Fruit fly (Drosophila melanogaster) whole organism, embryonic: ENCODE measurements around the gene CG11267.

Source experiments
- Blimp-1 ChIP-seq: fragments of 200-800 bp; sonication (Bioruptor generic); optimal IDR thresholded peaks from 3 replicates; lab custom pipeline; 2018; ENCODE audit warnings: missing biosample characterization, missing genetic modification characterization, mild to moderate bottlenecking, moderate library complexity, missing genetic modification reagents
- CG11247 ChIP-seq: fragments of 200-800 bp; sonication (Bioruptor generic); IDR thresholded peaks from 2 replicates; pipeline ENCODE4 v1.3.6; 2022; ENCODE audit warnings: missing biosample characterization, missing genetic modification characterization
- CG12155 ChIP-seq: fragments of 200-800 bp; sonication (Bioruptor generic); optimal IDR thresholded peaks from 3 replicates; lab custom pipeline; 2016; ENCODE audit warnings: missing biosample characterization, missing genetic modification characterization
- CG12219 ChIP-seq: fragments of 200-800 bp; sonication (Bioruptor generic); optimal IDR thresholded peaks from 3 replicates; lab custom pipeline; 2018; ENCODE audit warnings: missing biosample characterization, mild to moderate bottlenecking, missing genetic modification characterization
- CG14014 ChIP-seq: fragments of 200-800 bp; sonication (Bioruptor generic); IDR thresholded peaks from 2 replicates; pipeline ENCODE4 v1.3.6; 2022; ENCODE audit warnings: missing biosample characterization, missing genetic modification characterization
- CG14441 ChIP-seq: fragments of 200-800 bp; sonication (Bioruptor generic); IDR thresholded peaks from 2 replicates; pipeline ENCODE4 v1.3.6; 2022; ENCODE audit warnings: missing biosample characterization, missing genetic modification characterization
- CG15073 ChIP-seq: fragments of 200-800 bp; sonication (Bioruptor generic); optimal IDR thresholded peaks from 2 replicates; lab custom pipeline; 2016; ENCODE audit warnings: missing biosample characterization, missing genetic modification characterization
- CG15601 ChIP-seq: fragments of 200-800 bp; sonication (Bioruptor generic); optimal IDR thresholded peaks from 3 replicates; lab custom pipeline; 2019; ENCODE audit warnings: missing biosample characterization, mild to moderate bottlenecking, missing genetic modification characterization, moderate library complexity
- CG1603 ChIP-seq: fragments of 200-800 bp; sonication (Bioruptor generic); optimal IDR thresholded peaks from 2 replicates; lab custom pipeline; 2019; ENCODE audit warnings: missing biosample characterization, mild to moderate bottlenecking, missing genetic modification characterization, moderate library complexity
- CG18619 ChIP-seq: fragments of 200-800 bp; sonication (Bioruptor generic); optimal IDR thresholded peaks from 3 replicates; lab custom pipeline; 2017; ENCODE audit warnings: missing biosample characterization, mild to moderate bottlenecking, missing genetic modification characterization
- CG2678 ChIP-seq: fragments of 200-800 bp; sonication (Bioruptor generic); optimal IDR thresholded peaks from 3 replicates; lab custom pipeline; 2019; ENCODE audit warnings: missing biosample characterization, mild to moderate bottlenecking, missing genetic modification characterization, moderate library complexity
- CG2712 ChIP-seq: fragments of 200-800 bp; optimal IDR thresholded peaks from 3 replicates; lab custom pipeline; 2019; ENCODE audit warnings: missing biosample characterization, mild to moderate bottlenecking, missing genetic modification characterization, moderate library complexity
- CG32532 ChIP-seq: fragments of 200-800 bp; sonication (Bioruptor generic); IDR thresholded peaks from 2 replicates; pipeline ENCODE4 v1.3.6; 2022; ENCODE audit warnings: missing biosample characterization, missing genetic modification characterization
- CG32772 ChIP-seq: fragments of 200-800 bp; sonication (Bioruptor generic); IDR thresholded peaks from 2 replicates; pipeline ENCODE4 v1.3.6; 2022; ENCODE audit warnings: missing biosample characterization, missing genetic modification characterization
- CG34376 ChIP-seq: fragments of 200-800 bp; sonication (Bioruptor generic); optimal IDR thresholded peaks from 2 replicates; lab custom pipeline; 2018; ENCODE audit warnings: missing biosample characterization, mild to moderate bottlenecking, missing genetic modification characterization
- CG4360 ChIP-seq: fragments of 200-800 bp; sonication (Bioruptor generic); IDR thresholded peaks from 2 replicates; pipeline ENCODE4 v1.3.6; 2022; ENCODE audit warnings: missing biosample characterization, missing genetic modification characterization
- CG4854 ChIP-seq: fragments of 200-800 bp; sonication (Bioruptor generic); optimal IDR thresholded peaks from 2 replicates; lab custom pipeline; 2016; ENCODE audit warnings: missing biosample characterization, missing genetic modification characterization, inconsistent platforms
- CG8924 ChIP-seq: fragments of 200-800 bp; optimal IDR thresholded peaks from 3 replicates; lab custom pipeline; 2019; ENCODE audit warnings: missing biosample characterization, mild to moderate bottlenecking, missing genetic modification characterization, moderate library complexity
- CG9215 ChIP-seq: fragments of 200-800 bp; sonication (Bioruptor generic); IDR thresholded peaks from 2 replicates; pipeline ENCODE4 v1.3.6; 2022; ENCODE audit warnings: missing biosample characterization, missing genetic modification characterization
- CrebB ChIP-seq: fragments of 200-800 bp; sonication (Bioruptor generic); optimal IDR thresholded peaks from 3 replicates; lab custom pipeline; 2018; ENCODE audit warnings: missing biosample characterization, mild to moderate bottlenecking, missing genetic modification characterization
- E2f2 ChIP-seq: fragments of 200-800 bp; sonication (Bioruptor generic); IDR thresholded peaks from 2 replicates; pipeline ENCODE4 v1.3.6; 2022; ENCODE audit warnings: missing biosample characterization, missing genetic modification characterization
- Fer1 ChIP-seq: fragments of 200-800 bp; sonication (Bioruptor generic); optimal IDR thresholded peaks from 2 replicates; lab custom pipeline; 2017; ENCODE audit warnings: missing biosample characterization, mild to moderate bottlenecking, missing genetic modification characterization
- Gug ChIP-seq: fragments of 200-800 bp; sonication (Bioruptor generic); IDR thresholded peaks from 4 replicates; pipeline ENCODE4 v1.3.6; 2022; ENCODE audit warnings: missing biosample characterization, missing genetic modification characterization
- Myb ChIP-seq: fragments of 200-800 bp; sonication (Bioruptor generic); optimal IDR thresholded peaks from 2 replicates; lab custom pipeline; 2016; ENCODE audit warnings: missing biosample characterization, missing genetic modification characterization
- Nf-YA ChIP-seq: fragments of 200-800 bp; sonication (Bioruptor generic); IDR thresholded peaks from 2 replicates; pipeline ENCODE4 v1.3.6; 2022; ENCODE audit warnings: missing biosample characterization, missing genetic modification characterization
- Pdp1 ChIP-seq, 2 experiments: fragments of 200-800 bp; sonication (Bioruptor generic); optimal IDR thresholded peaks; 3 replicates each; lab custom pipeline; 2016; ENCODE audit warnings: missing biosample characterization in 2 of 2, missing genetic modification characterization in 2 of 2, mild to moderate bottlenecking in 1 of 2, moderate library complexity in 1 of 2
- Ptx1 ChIP-seq: fragments of 200-800 bp; sonication (Bioruptor generic); IDR thresholded peaks from 2 replicates; pipeline ENCODE4 v1.3.6; 2022; ENCODE audit warnings: missing biosample characterization, missing genetic modification characterization
- Sox100B ChIP-seq: fragments of 200-800 bp; sonication (Bioruptor generic); optimal IDR thresholded peaks from 3 replicates; lab custom pipeline; 2018; ENCODE audit warnings: missing biosample characterization, mild to moderate bottlenecking, missing genetic modification characterization
- Trl ChIP-seq, 3 experiments: fragments of >200 bp in 2 of 3; fragments of 200-800 bp in 1 of 3; sonication (Bioruptor generic) in 1 of 3; optimal IDR thresholded peaks; 2 replicates in 1 of 3; 3 replicates in 2 of 3; lab custom pipeline; 2016 to 2017; ENCODE audit warnings: missing biosample characterization in 1 of 3, missing genetic modification characterization in 1 of 3
- Vsx1 ChIP-seq: fragments of 200-800 bp; sonication (Bioruptor generic); optimal IDR thresholded peaks from 2 replicates; lab custom pipeline; 2017; ENCODE audit warnings: missing biosample characterization, mild to moderate bottlenecking, missing genetic modification characterization, missing genetic modification reagents
- bcd ChIP-seq: fragments of 200-800 bp; sonication (Bioruptor generic); optimal IDR thresholded peaks from 2 replicates; lab custom pipeline; 2017; ENCODE audit warnings: missing biosample characterization, mild to moderate bottlenecking, missing genetic modification characterization
- bsh ChIP-seq, 2 experiments: fragments of 200-800 bp; sonication (Bioruptor generic); optimal IDR thresholded peaks; 2 replicates each; lab custom pipeline; 2017 to 2018; ENCODE audit warnings: mild to moderate bottlenecking in 2 of 2, missing biosample characterization in 2 of 2, missing genetic modification characterization in 2 of 2, moderate library complexity in 1 of 2
- dpn ChIP-seq, 2 experiments: fragments of 200-800 bp; sonication (Bioruptor generic); optimal IDR thresholded peaks; 3 replicates each; lab custom pipeline; 2016; ENCODE audit warnings: missing biosample characterization in 2 of 2, missing genetic modification characterization in 2 of 2
- eve ChIP-seq, 2 experiments: fragments of >200 bp; optimal IDR thresholded peaks; 2 replicates each; lab custom pipeline; 2017; ENCODE audit warnings: missing biosample characterization in 2 of 2, missing genetic modification characterization in 2 of 2
- gcm2 ChIP-seq: fragments of 200-800 bp; sonication (Bioruptor generic); optimal IDR thresholded peaks from 2 replicates; lab custom pipeline; 2016; ENCODE audit warnings: missing biosample characterization, missing genetic modification characterization
- ham ChIP-seq: fragments of 200-800 bp; sonication (Bioruptor generic); IDR thresholded peaks from 2 replicates; pipeline ENCODE4 v1.3.6; 2022; ENCODE audit warnings: missing biosample characterization, missing genetic modification characterization
- hkb ChIP-seq, 2 experiments: fragments of 200-800 bp in 1 of 2; fragments of >200 bp in 1 of 2; sonication (Bioruptor generic) in 1 of 2; IDR thresholded peaks in 1 of 2; optimal IDR thresholded peaks in 1 of 2; 2 replicates each; pipeline versions ENCODE4 v1.3.6 to Lab custom; 2017 to 2022; ENCODE audit warnings: missing biosample characterization in 1 of 2, missing genetic modification characterization in 1 of 2
- kah ChIP-seq: fragments of 200-800 bp; sonication (Bioruptor generic); optimal IDR thresholded peaks from 2 replicates; lab custom pipeline; 2018; ENCODE audit warnings: missing biosample characterization, mild to moderate bottlenecking, missing genetic modification characterization
- lbe ChIP-seq: fragments of 200-800 bp; sonication (Bioruptor generic); optimal IDR thresholded peaks from 2 replicates; lab custom pipeline; 2016; ENCODE audit warnings: missing biosample characterization, mild to moderate bottlenecking, missing genetic modification characterization
- maf-S ChIP-seq: fragments of 200-800 bp; sonication (Bioruptor generic); optimal IDR thresholded peaks from 2 replicates; lab custom pipeline; 2016; ENCODE audit warnings: missing biosample characterization, missing genetic modification characterization
- mirr ChIP-seq: fragments of 200-800 bp; sonication (Bioruptor generic); optimal IDR thresholded peaks from 3 replicates; lab custom pipeline; 2018; ENCODE audit warnings: missing biosample characterization, mild to moderate bottlenecking, missing genetic modification characterization
- onecut ChIP-seq: fragments of 200-800 bp; sonication (Bioruptor generic); IDR thresholded peaks from 2 replicates; pipeline ENCODE4 v1.3.6; 2022; ENCODE audit warnings: missing biosample characterization, missing genetic modification characterization
- phol ChIP-seq: fragments of 200-800 bp; sonication (Bioruptor generic); optimal IDR thresholded peaks from 3 replicates; lab custom pipeline; 2018; ENCODE audit warnings: missing biosample characterization, mild to moderate bottlenecking, missing genetic modification characterization, moderate library complexity
- prd ChIP-seq, 3 experiments: fragments of >200 bp in 2 of 3; fragments of 200-800 bp in 1 of 3; sonication (Bioruptor generic) in 1 of 3; optimal IDR thresholded peaks in 2 of 3; IDR thresholded peaks in 1 of 3; 2 replicates in 2 of 3; 3 replicates in 1 of 3; pipeline versions ENCODE4 v1.3.6 to Lab custom; 2017 to 2022; ENCODE audit warnings: missing biosample characterization in 1 of 3, missing genetic modification characterization in 1 of 3
- ranshi ChIP-seq: fragments of 200-800 bp; sonication (Bioruptor generic); IDR thresholded peaks from 2 replicates; pipeline ENCODE4 v1.3.6; 2022; ENCODE audit warnings: missing biosample characterization, missing genetic modification characterization
- schlank ChIP-seq: fragments of 200-800 bp; sonication (Bioruptor generic); optimal IDR thresholded peaks from 2 replicates; lab custom pipeline; 2018; ENCODE audit warnings: missing biosample characterization, mild to moderate bottlenecking, missing genetic modification characterization
- slp2 ChIP-seq: fragments of 200-800 bp; sonication (Bioruptor generic); optimal IDR thresholded peaks from 2 replicates; lab custom pipeline; 2016; ENCODE audit warnings: missing biosample characterization, missing genetic modification characterization
- z ChIP-seq: fragments of 200-800 bp; sonication (Bioruptor generic); IDR thresholded peaks from 3 replicates; pipeline ENCODE4 v1.3.6; 2022; ENCODE audit warnings: missing biosample characterization, missing genetic modification characterization
- zfh2 ChIP-seq: fragments of 200-800 bp; sonication (Bioruptor generic); optimal IDR thresholded peaks from 2 replicates; lab custom pipeline; 2016; ENCODE audit warnings: missing biosample characterization, missing genetic modification characterization

The CG11267 gene

DNA sequence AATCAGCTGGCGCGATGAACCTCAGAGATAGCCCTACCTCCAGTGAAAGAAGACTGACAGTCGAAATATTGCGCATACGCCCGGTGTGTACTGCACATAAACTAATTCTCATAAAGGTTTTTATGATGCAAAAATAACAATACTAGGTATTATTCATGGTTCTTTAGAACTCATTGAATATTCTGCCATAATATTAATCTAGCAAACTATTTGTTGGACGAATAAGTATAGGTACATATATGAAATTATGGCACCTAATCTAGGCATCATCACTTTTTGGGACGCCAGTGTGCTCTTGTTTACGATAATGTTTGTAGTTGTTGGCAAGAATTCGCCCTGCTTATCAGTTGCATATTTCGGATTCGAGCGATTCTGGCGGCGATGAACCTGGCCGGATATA is 5.9 kb downstream of the CG11267 start (continued):
- TF ChIP-seq Pdp1 (GFP tag; optimal IDR thresholded peaks at IDR 0.05; lab: Kevin White, UChicago) (no peak), CG32772 (GFP tag; lab: Robert Waterston, UW) (no peak), CG12219 (peak; percentile 2), CG9215 (no peak), Myb (GFP tag; lab: Kevin White, UChicago) (peak; percentile 18), CG8924 (tag; lab: Kevin White, UChicago) (no peak), CrebB (no peak), onecut (GFP tag; lab: Robert Waterston, UW) (0 out of 2 replicates have a peak, but pooled peaks have one; percentile 22), gcm2 (GFP tag; lab: Kevin White, UChicago) (peak; percentile 37), CG34376 (GFP tag; lab: Kevin White, UChicago) (peak; percentile 42), Ptx1 (GFP tag; lab: Robert Waterston, UW) (peak; percentile 62), kah (GFP tag; lab: Kevin White, UChicago) (no peak), Trl (optimal IDR thresholded peaks at IDR 0.05; lab: Kevin White, UChicago) (no peak), Trl (GFP tag; optimal IDR thresholded peaks at IDR 0.05; lab: Kevin White, UChicago) (no peak), Fer1 (GFP tag; lab: Kevin White, UChicago) (peak; percentile 29), Gug (no peak), dpn (GFP tag; optimal IDR thresholded peaks at IDR 0.05; lab: Kevin White, UChicago) (peak; percentile 25 to 31), slp2 (GFP tag; lab: Kevin White, UChicago) (no peak), CG18619 (peak; percentile 3), E2f2 (GFP tag; lab: Robert Waterston, UW) (0 out of 2 replicates have a peak, but pooled peaks have one; percentile 17), Vsx1 (GFP tag; lab: Kevin White, UChicago) (no peak), Sox100B (GFP tag; lab: Kevin White, UChicago) (peak; percentile 5), lbe (GFP tag; lab: Kevin White, UChicago) (peak; percentile 45), z (no peak), hkb (optimal IDR thresholded peaks at IDR 0.05; lab: Kevin White, UChicago) (no peak), hkb (GFP tag; IDR thresholded peaks at IDR 0.05; lab: Robert Waterston, UW) (peak; percentile 34; the same call in 1 of the 2 replicates), prd (optimal IDR thresholded peaks at IDR 0.05; lab: Kevin White, UChicago) (no peak), prd (GFP tag; IDR thresholded peaks at IDR 0.05; lab: Robert Waterston, UW) (0 out of 3 replicates have a peak, but pooled peaks have one; percentile 27), CG2678 (tag; lab: Kevin White, UChicago) (peak; percentile 61), bcd (GFP tag; lab: Kevin White, UChicago) (no peak), bsh (GFP tag; optimal IDR thresholded peaks at IDR 0.05; lab: Kevin White, UChicago) (no peak), CG4360 (GFP tag; lab: Robert Waterston, UW) (no peak), CG12155 (GFP tag; lab: Kevin White, UChicago) (peak; percentile 6), Blimp-1 (no peak), CG11247 (GFP tag; lab: Robert Waterston, UW) (0 out of 2 replicates have a peak, but pooled peaks have one; percentile 33), mirr (peak; percentile 14), ham (GFP tag; lab: Robert Waterston, UW) (no peak), CG2712 (tag; lab: Kevin White, UChicago) (no peak), CG32532 (GFP tag; lab: Robert Waterston, UW) (peak; percentile 47; the same call in 1 of the 2 replicates), eve (GFP tag; optimal IDR thresholded peaks at IDR 0.05; lab: Kevin White, UChicago) (peak in 1 of 2 experiments; percentile 89), CG14014 (GFP tag; lab: Robert Waterston, UW) (0 out of 2 replicates have a peak, but pooled peaks have one; percentile 23), Nf-YA (GFP tag; lab: Robert Waterston, UW) (no peak), schlank (peak; percentile 5), CG1603 (tag; lab: Kevin White, UChicago) (peak; percentile 11), CG4854 (GFP tag; lab: Kevin White, UChicago) (no peak), CG14441 (GFP tag; lab: Robert Waterston, UW) (0 out of 2 replicates have a peak, but pooled peaks have one; percentile 27), CG15073 (GFP tag; lab: Kevin White, UChicago) (peak; percentile 97), ranshi (0 out of 2 replicates have a peak, but pooled peaks have one; percentile 7), CG15601 (peak; percentile 52), phol (tag; lab: Kevin White, UChicago) (peak; percentile 10), zfh2 (GFP tag; lab: Kevin White, UChicago) (peak; percentile 22), maf-S (GFP tag; lab: Kevin White, UChicago) (no peak)
